Worm (Caenorhabditis elegans) whole organism, L1 larva: Measurements from ENCODE around the gene hlh-3.
A peak's percentile ranks its signal among the peaks of the same experiment; 100 is the strongest.

Experiments
- C16A3.4 ChIP-seq: fragments of 150-350 bp; optimal IDR thresholded peaks from 2 replicates; lab custom pipeline; 2014; ENCODE audit warnings: missing biosample characterization, missing genetic modification characterization
- F16B12.6 ChIP-seq: fragments of 150-350 bp; optimal IDR thresholded peaks from 2 replicates; lab custom pipeline; 2014; ENCODE audit warnings: missing biosample characterization, missing genetic modification characterization
- alr-1 ChIP-seq: fragments of 200-800 bp; sonication (Bioruptor generic); optimal IDR thresholded peaks from 2 replicates; lab custom pipeline; 2018; ENCODE audit warnings: borderline replicate concordance, mild to moderate bottlenecking, missing genetic modification characterization, missing compliant biosample characterization
- blmp-1 ChIP-seq: fragments of 150-350 bp; optimal IDR thresholded peaks from 2 replicates; lab custom pipeline; 2014; ENCODE audit warnings: missing biosample characterization, missing genetic modification characterization
- ceh-8 ChIP-seq: fragments of 200-800 bp; sonication (Bioruptor generic); optimal IDR thresholded peaks from 2 replicates; lab custom pipeline; 2018; ENCODE audit warnings: mild to moderate bottlenecking, missing genetic modification characterization, moderate library complexity, missing compliant biosample characterization
- ceh-88 ChIP-seq: fragments of 200-800 bp; sonication (Bioruptor generic); IDR thresholded peaks from 2 replicates; pipeline ENCODE4 v1.3.6; 2022; ENCODE audit warnings: missing genetic modification characterization, missing compliant biosample characterization
- ces-1 ChIP-seq: fragments of 150-350 bp; optimal IDR thresholded peaks from 2 replicates; lab custom pipeline; 2014; ENCODE audit warnings: missing biosample characterization, missing genetic modification reagents, missing genetic modification characterization
- dsc-1 ChIP-seq: sonication (generic microtip); optimal IDR thresholded peaks from 2 replicates; lab custom pipeline; 2016; ENCODE audit warnings: mild to moderate bottlenecking, missing genetic modification characterization, missing compliant biosample characterization
- efl-1 ChIP-seq, 4 experiments: fragments of 150-350 bp; optimal IDR thresholded peaks in 3 of 4; peaks in 1 of 4; 1 replicate in 1 of 4; 2 replicates in 3 of 4; lab custom pipeline; 2014; ENCODE audit warnings: missing biosample characterization in 2 of 4, missing genetic modification characterization in 2 of 4, missing genetic modification reagents in 2 of 4
- egl-27 ChIP-seq, 2 experiments: fragments of 150-350 bp in 1 of 2; sonication (generic microtip); optimal IDR thresholded peaks; 3 replicates each; lab custom pipeline; 2017 to 2018; ENCODE audit warnings: missing biosample characterization in 2 of 2, missing genetic modification characterization in 2 of 2, missing genetic modification reagents in 2 of 2
- ets-5 ChIP-seq: fragments of 200-800 bp; sonication (Bioruptor generic); IDR thresholded peaks from 2 replicates; pipeline ENCODE4 v1.3.6; 2022; ENCODE audit warnings: missing genetic modification characterization, missing compliant biosample characterization
- fkh-4 ChIP-seq: sonication (generic microtip); optimal IDR thresholded peaks from 2 replicates; lab custom pipeline; 2016; ENCODE audit warnings: missing compliant biosample characterization, missing genetic modification characterization, borderline replicate concordance
- fos-1 ChIP-seq: fragments of 150-350 bp; optimal IDR thresholded peaks from 2 replicates; lab custom pipeline; 2014; ENCODE audit warnings: missing biosample characterization, missing genetic modification characterization
- hlh-4 ChIP-seq: sonication (generic microtip); optimal IDR thresholded peaks from 2 replicates; lab custom pipeline; 2016; ENCODE audit warnings: mild to moderate bottlenecking, missing genetic modification characterization, missing compliant biosample characterization
- isw-1 ChIP-seq: fragments of 200-800 bp; sonication (Bioruptor generic); IDR thresholded peaks from 2 replicates; pipeline ENCODE4 v1.3.6; 2022; ENCODE audit warnings: missing genetic modification characterization, missing compliant biosample characterization
- lin-14 ChIP-seq: fragments of 200-800 bp; sonication (Bioruptor generic); optimal IDR thresholded peaks from 2 replicates; lab custom pipeline; 2018; ENCODE audit warnings: mild to moderate bottlenecking, missing genetic modification characterization, moderate library complexity, missing compliant biosample characterization
- lin-15B ChIP-seq: fragments of 150-350 bp; sonication (generic microtip); optimal IDR thresholded peaks from 3 replicates; lab custom pipeline; 2014; ENCODE audit warnings: missing biosample characterization, missing genetic modification characterization
- mdl-1 ChIP-seq, 2 experiments: fragments of 150-350 bp; optimal IDR thresholded peaks; 2 replicates each; lab custom pipeline; 2014 to 2017; ENCODE audit warnings: missing biosample characterization in 2 of 2, missing genetic modification characterization in 2 of 2, inconsistent platforms in 1 of 2
- nhr-11 ChIP-seq: fragments of 150-350 bp; optimal IDR thresholded peaks from 2 replicates; lab custom pipeline; 2014; ENCODE audit warnings: missing biosample characterization, missing genetic modification characterization
- nhr-12 ChIP-seq: sonication (generic microtip); optimal IDR thresholded peaks from 2 replicates; lab custom pipeline; 2017; ENCODE audit warnings: missing biosample characterization, missing genetic modification characterization
- nhr-19 ChIP-seq: fragments of 200-800 bp; sonication (Bioruptor generic); conservative IDR thresholded peaks from 2 replicates; pipeline ENCODE4 v1.3.6; 2022; ENCODE audit warnings: missing genetic modification characterization, missing compliant biosample characterization
- nhr-20 ChIP-seq: sonication (generic microtip); optimal IDR thresholded peaks from 2 replicates; lab custom pipeline; 2016; ENCODE audit warnings: mild to moderate bottlenecking, missing genetic modification characterization, missing compliant biosample characterization
- nhr-237 ChIP-seq: fragments of 150-350 bp; optimal IDR thresholded peaks from 2 replicates; lab custom pipeline; 2014; ENCODE audit warnings: missing biosample characterization, missing genetic modification characterization
- nhr-28 ChIP-seq: fragments of 150-350 bp; optimal IDR thresholded peaks from 2 replicates; lab custom pipeline; 2014; ENCODE audit warnings: missing biosample characterization, missing genetic modification characterization
- nhr-47 ChIP-seq: sonication (generic microtip); optimal IDR thresholded peaks from 2 replicates; lab custom pipeline; 2016; ENCODE audit warnings: mild to moderate bottlenecking, missing genetic modification characterization, moderate library complexity, missing compliant biosample characterization
- nhr-71 ChIP-seq: sonication (generic microtip); optimal IDR thresholded peaks from 2 replicates; lab custom pipeline; 2016; ENCODE audit warnings: mild to moderate bottlenecking, missing genetic modification characterization, moderate library complexity, missing compliant biosample characterization
- nhr-77 ChIP-seq: fragments of 150-350 bp; optimal IDR thresholded peaks from 2 replicates; lab custom pipeline; 2014; ENCODE audit warnings: missing biosample characterization, missing genetic modification characterization
- nhr-84 ChIP-seq: sonication (generic microtip); optimal IDR thresholded peaks from 2 replicates; lab custom pipeline; 2017; ENCODE audit warnings: missing biosample characterization, missing genetic modification characterization
- pag-3 ChIP-seq: sonication (generic microtip); optimal IDR thresholded peaks from 2 replicates; lab custom pipeline; 2017; ENCODE audit warnings: missing genetic modification characterization, mild to moderate bottlenecking, missing compliant biosample characterization, antibody characterized with exemption, borderline replicate concordance; ENCODE audit not compliant: insufficient read depth
- rnt-1 ChIP-seq: sonication (generic microtip); optimal IDR thresholded peaks from 2 replicates; lab custom pipeline; 2016; ENCODE audit warnings: mild to moderate bottlenecking, missing genetic modification characterization, moderate library complexity, missing compliant biosample characterization
- snpc-4 ChIP-seq: fragments of 150-350 bp; optimal IDR thresholded peaks from 2 replicates; lab custom pipeline; 2014; ENCODE audit warnings: missing biosample characterization, missing genetic modification characterization
- sox-4 ChIP-seq: sonication (generic microtip); optimal IDR thresholded peaks from 2 replicates; lab custom pipeline; 2016; ENCODE audit warnings: missing genetic modification characterization, missing compliant biosample characterization
- unc-130 ChIP-seq: fragments of 150-350 bp; optimal IDR thresholded peaks from 2 replicates; lab custom pipeline; 2017; ENCODE audit warnings: missing biosample characterization, missing genetic modification characterization, inconsistent platforms
- unc-30 ChIP-seq: sonication (generic microtip); optimal IDR thresholded peaks from 2 replicates; lab custom pipeline; 2017; ENCODE audit warnings: missing biosample characterization, missing genetic modification characterization
- unc-62 ChIP-seq: fragments of 150-350 bp; optimal IDR thresholded peaks from 2 replicates; lab custom pipeline; 2014; ENCODE audit warnings: missing biosample characterization, missing genetic modification reagents, missing genetic modification characterization
- unc-98 ChIP-seq: fragments of 200-800 bp; sonication (Bioruptor generic); IDR thresholded peaks from 2 replicates; pipeline ENCODE4 v1.3.6; 2022; ENCODE audit warnings: missing genetic modification characterization, missing compliant biosample characterization
- ztf-11 ChIP-seq, 2 experiments: sonication (generic microtip); optimal IDR thresholded peaks; 2 replicates each; lab custom pipeline; 2016 to 2017; ENCODE audit warnings: missing genetic modification characterization in 2 of 2, missing biosample characterization in 1 of 2, missing compliant biosample characterization in 1 of 2
- ztf-4 ChIP-seq: fragments of 150-350 bp; optimal IDR thresholded peaks from 2 replicates; lab custom pipeline; 2014; ENCODE audit warnings: missing biosample characterization, missing genetic modification characterization

Gene hlh-3

DNA sequence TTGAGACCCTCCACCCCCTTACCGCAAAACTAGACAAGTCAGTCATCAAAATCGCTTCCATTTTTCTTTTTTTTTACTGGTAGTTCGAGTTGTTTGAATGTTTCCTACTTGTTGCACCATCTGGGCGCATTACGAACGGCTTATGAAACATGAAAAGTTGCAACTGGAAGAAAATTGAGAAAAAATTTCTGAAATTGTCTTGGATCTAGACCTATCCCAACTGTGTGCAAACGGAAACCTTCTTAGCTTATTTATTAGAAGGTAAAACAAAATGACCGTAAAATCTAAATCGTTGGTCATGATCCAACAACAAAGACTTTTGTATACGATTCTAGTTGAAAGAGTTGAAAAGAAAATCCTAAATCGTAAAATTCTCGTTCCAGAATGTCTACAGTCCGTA, 11.9 kb upstream of the hlh-3 start:
- TF ChIP-seq ztf-11 (tag; optimal IDR thresholded peaks at IDR 0.05; lab: Kevin White, UChicago) (no peak), efl-1 (optimal IDR thresholded peaks at IDR 0.05; lab: Kevin White, UChicago) (no peak), efl-1 (GFP tag; optimal IDR thresholded peaks at IDR 0.05 in 1 of 2; lab: Kevin White, UChicago) (peak in 1 of 2 experiments; percentile 21)

DNA sequence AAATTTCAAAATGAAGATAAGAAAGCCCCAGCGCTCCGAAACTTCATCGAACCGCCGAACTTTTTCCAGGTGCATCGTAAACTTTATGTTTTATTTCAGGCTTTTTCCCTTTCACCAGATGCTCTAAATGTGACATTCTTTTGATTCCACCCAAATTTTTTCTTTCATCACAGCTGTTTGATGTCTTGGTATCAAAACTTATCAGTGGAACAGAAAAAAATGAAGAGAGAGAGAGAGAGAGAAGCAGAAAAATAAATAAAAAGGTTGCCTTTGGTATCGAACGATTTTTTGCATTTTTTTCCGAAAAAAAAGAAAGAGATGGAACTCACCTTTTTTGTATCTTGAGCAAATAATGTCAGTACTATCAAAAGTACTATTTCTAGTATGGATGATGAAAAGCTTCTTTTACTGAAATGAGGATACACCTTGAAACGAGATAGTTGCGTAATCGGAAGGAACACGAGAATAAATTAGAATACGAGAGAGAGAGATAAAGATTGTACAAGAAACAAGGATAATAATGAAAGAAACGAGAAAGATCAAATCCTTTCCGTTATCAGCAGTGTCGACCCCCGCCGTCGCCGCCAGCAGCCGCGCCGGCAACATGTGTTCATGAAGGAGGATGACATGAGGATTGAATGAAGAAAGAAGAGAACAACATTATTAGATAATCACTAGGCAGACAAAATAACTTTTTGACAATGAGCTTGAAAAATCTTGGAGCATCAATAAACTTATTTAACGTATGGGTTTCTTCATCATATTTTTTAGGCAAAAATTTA, 10.1 kb upstream of the hlh-3 start:
- TF ChIP-seq dsc-1: no peak
- TF ChIP-seq efl-1 (optimal IDR thresholded peaks at IDR 0.05; lab: Kevin White, UChicago): no peak
- TF ChIP-seq efl-1 (GFP tag; optimal IDR thresholded peaks at IDR 0.05 in 1 of 2; lab: Kevin White, UChicago): peak in 1 of 2 experiments; percentile 44
- TF ChIP-seq ztf-11 (tag; optimal IDR thresholded peaks at IDR 0.05; lab: Kevin White, UChicago): no peak
- no peak for TF ChIP-seq ces-1 (GFP tag; lab: Kevin White, UChicago)
- peak; percentile 4 for TF ChIP-seq blmp-1 (tag; lab: Kevin White, UChicago)
- TF ChIP-seq unc-130 (tag; lab: Kevin White, UChicago): no peak
- TF ChIP-seq fos-1: no peak
- no peak for TF ChIP-seq nhr-19 (GFP tag; lab: Robert Waterston, UW)
- TF ChIP-seq lin-14 (GFP tag; lab: Kevin White, UChicago): peak; percentile 56
- no peak for TF ChIP-seq ceh-8 (GFP tag; lab: Kevin White, UChicago)
- peak; percentile 29 for TF ChIP-seq rnt-1 (tag; lab: Kevin White, UChicago)
- TF ChIP-seq nhr-47: no peak
- TF ChIP-seq nhr-12 (tag; lab: Kevin White, UChicago): no peak
- no peak for TF ChIP-seq nhr-77 (tag; lab: Kevin White, UChicago)
- no peak for TF ChIP-seq unc-62 (GFP tag; lab: Kevin White, UChicago)
- TF ChIP-seq sox-4: no peak
- TF ChIP-seq snpc-4 (tag; lab: Kevin White, UChicago): no peak
- no peak for TF ChIP-seq ceh-88 (GFP tag; lab: Robert Waterston, UW)
- no peak for TF ChIP-seq hlh-4
- peak; percentile 16 for TF ChIP-seq nhr-71 (tag; lab: Kevin White, UChicago)

DNA sequence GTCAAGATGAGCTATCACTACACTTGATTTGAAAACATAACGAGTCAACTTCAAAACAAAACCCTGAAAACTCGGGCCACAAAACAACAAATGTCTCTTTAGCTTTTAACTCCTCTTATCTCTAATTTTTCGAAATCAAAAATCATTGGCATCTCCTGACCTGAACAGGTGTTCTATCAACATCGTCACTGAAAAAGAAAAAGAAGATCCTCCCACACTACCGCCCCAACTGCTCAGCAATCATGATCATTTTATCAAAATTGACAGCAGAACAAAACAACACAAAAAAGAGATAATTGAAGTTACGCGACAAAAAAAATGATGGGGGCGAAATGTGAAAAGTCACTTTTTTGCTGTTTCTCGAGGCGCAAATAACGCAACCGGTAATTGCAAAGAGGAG, 8.1 kb upstream of the hlh-3 start:
- no peak for TF ChIP-seq unc-30 (tag; lab: Kevin White, UChicago)
- no peak for TF ChIP-seq F16B12.6 (tag; lab: Kevin White, UChicago)
- no peak for TF ChIP-seq nhr-28 (tag; lab: Kevin White, UChicago)
- no peak for TF ChIP-seq nhr-237
- TF ChIP-seq C16A3.4 (tag; lab: Kevin White, UChicago): no peak
- TF ChIP-seq nhr-47: no peak
- peak; percentile 25 for TF ChIP-seq nhr-71 (tag; lab: Kevin White, UChicago)
- no peak for TF ChIP-seq ztf-4 (tag; lab: Kevin White, UChicago)
- peak; percentile 56 for TF ChIP-seq lin-14 (GFP tag; lab: Kevin White, UChicago)
- TF ChIP-seq egl-27 (tag; optimal IDR thresholded peaks at IDR 0.05; lab: Kevin White, UChicago): no peak
- no peak for TF ChIP-seq mdl-1 (tag; optimal IDR thresholded peaks at IDR 0.05; lab: Kevin White, UChicago)
- no peak for TF ChIP-seq ztf-11 (tag; optimal IDR thresholded peaks at IDR 0.05; lab: Kevin White, UChicago)
- no peak for TF ChIP-seq nhr-84 (tag; lab: Kevin White, UChicago)
- TF ChIP-seq unc-98 (GFP tag; lab: Robert Waterston, UW): no peak
- TF ChIP-seq pag-3 (tag; lab: Kevin White, UChicago): peak; percentile 23
- TF ChIP-seq ets-5 (GFP tag; lab: Robert Waterston, UW): no peak
- no peak for TF ChIP-seq isw-1 (GFP tag; lab: Robert Waterston, UW)
- TF ChIP-seq rnt-1 (tag; lab: Kevin White, UChicago): peak; percentile 31
- no peak for TF ChIP-seq lin-15B (tag; lab: Kevin White, UChicago)

DNA sequence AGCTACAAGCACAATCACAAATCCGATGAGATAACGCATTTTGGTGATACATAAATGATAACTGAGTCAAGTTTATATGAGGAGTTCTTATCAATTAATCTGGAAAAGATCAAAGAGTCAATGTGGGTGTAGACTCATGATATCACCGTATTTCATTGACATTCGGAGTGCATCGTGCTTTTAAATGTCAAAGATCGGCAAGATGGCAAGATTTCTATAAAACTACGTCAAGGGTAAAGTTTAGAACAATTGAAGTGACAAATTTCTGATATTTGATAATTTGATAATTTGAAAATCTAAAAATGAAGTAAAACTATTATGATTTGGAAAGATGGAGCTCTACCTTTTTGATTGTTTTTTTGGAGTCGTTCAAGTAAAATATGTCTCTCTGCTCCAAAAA, 3.3 kb upstream of the hlh-3 start, which contains the start of gene sysm-1:
sysm-1 (minus strand) TSS at position 101 of the 400 bp plus-strand sequence.
- TF ChIP-seq isw-1 (GFP tag; lab: Robert Waterston, UW) (no peak), nhr-20 (tag; lab: Kevin White, UChicago) (no peak), nhr-28 (tag; lab: Kevin White, UChicago) (no peak), nhr-237 (no peak), fkh-4 (tag; lab: Kevin White, UChicago) (no peak), lin-14 (GFP tag; lab: Kevin White, UChicago) (no peak), fos-1 (no peak), nhr-11 (no peak), alr-1 (tag; lab: Kevin White, UChicago) (no peak)
